Worm (Caenorhabditis elegans) whole organism, young adult: ENCODE measurements around the gene arrd-3.

Source experiments
- B0035.1 ChIP-seq: sonication (generic microtip); optimal IDR thresholded peaks from 2 replicates; lab custom pipeline; 2016; ENCODE audit warnings: missing genetic modification characterization, mild to moderate bottlenecking, missing compliant biosample characterization, missing genotype, missing genetic modification reagents
- B0261.1 ChIP-seq: sonication (generic microtip); optimal IDR thresholded peaks from 2 replicates; lab custom pipeline; 2016; ENCODE audit warnings: mild to moderate bottlenecking, missing genetic modification characterization, moderate library complexity, missing compliant biosample characterization
- F22D6.2 ChIP-seq: sonication (generic microtip); optimal IDR thresholded peaks from 2 replicates; lab custom pipeline; 2016; ENCODE audit warnings: mild to moderate bottlenecking, missing genetic modification characterization, missing compliant biosample characterization
- F33H1.4 ChIP-seq: fragments of 200-800 bp; sonication (Bioruptor generic); IDR thresholded peaks from 2 replicates; pipeline ENCODE4 v1.3.6; 2022; ENCODE audit warnings: missing genetic modification reagents, missing genetic modification characterization, missing compliant biosample characterization
- F37B4.10 ChIP-seq: fragments of 200-800 bp; sonication (Bioruptor generic); IDR thresholded peaks from 2 replicates; pipeline ENCODE4 v1.3.6; 2022; ENCODE audit warnings: missing genetic modification characterization, missing compliant biosample characterization
- K11D2.4 ChIP-seq: fragments of 200-800 bp; sonication (Bioruptor generic); IDR thresholded peaks from 2 replicates; pipeline ENCODE4 v1.3.6; 2022; ENCODE audit warnings: missing genetic modification reagents, missing genetic modification characterization, missing compliant biosample characterization
- Y79H2A.3 ChIP-seq: fragments of 200-800 bp; sonication (Bioruptor generic); conservative IDR thresholded peaks from 2 replicates; pipeline ENCODE4 v1.3.6; 2022; ENCODE audit warnings: missing genetic modification reagents, missing genetic modification characterization, missing compliant biosample characterization
- Y95B8A.8 ChIP-seq: fragments of 200-800 bp; sonication (Bioruptor generic); IDR thresholded peaks from 2 replicates; pipeline ENCODE4 v1.3.6; 2022; ENCODE audit warnings: missing genetic modification reagents, missing genetic modification characterization, missing compliant biosample characterization
- ZK185.1 ChIP-seq: sonication (generic microtip); optimal IDR thresholded peaks from 2 replicates; lab custom pipeline; 2016; ENCODE audit warnings: mild to moderate bottlenecking, missing genetic modification characterization, missing compliant biosample characterization; ENCODE audit not compliant: poor library complexity, severe bottlenecking
- athp-1 ChIP-seq: sonication (generic microtip); optimal IDR thresholded peaks from 2 replicates; lab custom pipeline; 2017; ENCODE audit warnings: mild to moderate bottlenecking, missing genetic modification characterization, missing compliant biosample characterization
- attf-5 ChIP-seq: fragments of 200-800 bp; sonication (Bioruptor generic); optimal IDR thresholded peaks from 2 replicates; lab custom pipeline; 2018; ENCODE audit warnings: mild to moderate bottlenecking, missing genetic modification characterization, missing compliant biosample characterization
- bed-1 ChIP-seq: fragments of 200-800 bp; sonication (Bioruptor generic); IDR thresholded peaks from 2 replicates; pipeline ENCODE4 v1.3.6; 2022; ENCODE audit warnings: missing genetic modification reagents, missing genetic modification characterization, missing compliant biosample characterization
- ceh-100 ChIP-seq: fragments of 200-800 bp; sonication (Bioruptor generic); IDR thresholded peaks from 2 replicates; pipeline ENCODE4 v1.3.6; 2022; ENCODE audit warnings: missing genetic modification reagents, missing genetic modification characterization, missing compliant biosample characterization
- ceh-79 ChIP-seq: sonication (generic microtip); optimal IDR thresholded peaks from 2 replicates; lab custom pipeline; 2017; ENCODE audit warnings: mild to moderate bottlenecking, missing genetic modification characterization, missing compliant biosample characterization
- ceh-91 ChIP-seq: fragments of 200-800 bp; sonication (Bioruptor generic); IDR thresholded peaks from 2 replicates; pipeline ENCODE4 v1.3.6; 2022; ENCODE audit warnings: missing genetic modification reagents, missing genetic modification characterization, missing compliant biosample characterization
- dox-1 ChIP-seq: fragments of 200-800 bp; sonication (Bioruptor generic); IDR thresholded peaks from 2 replicates; pipeline ENCODE4 v1.3.6; 2022; ENCODE audit warnings: missing genetic modification reagents, missing genetic modification characterization, missing compliant biosample characterization
- dpff-1 ChIP-seq: sonication (generic microtip); optimal IDR thresholded peaks from 2 replicates; lab custom pipeline; 2017; ENCODE audit warnings: mild to moderate bottlenecking, missing genetic modification characterization, missing compliant biosample characterization
- dpl-1 ChIP-seq: fragments of 150-350 bp; optimal IDR thresholded peaks from 2 replicates; lab custom pipeline; 2014; ENCODE audit warnings: missing biosample characterization, missing genetic modification reagents, missing genetic modification characterization
- ets-4 ChIP-seq: fragments of 200-800 bp; sonication (Bioruptor generic); optimal IDR thresholded peaks from 2 replicates; lab custom pipeline; 2018; ENCODE audit warnings: mild to moderate bottlenecking, missing genetic modification characterization, missing compliant biosample characterization
- fkh-3 ChIP-seq: sonication (generic microtip); optimal IDR thresholded peaks from 2 replicates; lab custom pipeline; 2016; ENCODE audit warnings: mild to moderate bottlenecking, missing genetic modification characterization, missing compliant biosample characterization
- lag-1 ChIP-seq: fragments of 200-800 bp; sonication (Bioruptor generic); IDR thresholded peaks from 2 replicates; pipeline ENCODE4 v1.3.6; 2022; ENCODE audit warnings: missing genetic modification reagents, missing genetic modification characterization, missing compliant biosample characterization
- lin-35 ChIP-seq, 3 experiments: fragments of 150-350 bp in 2 of 3; sonication (generic microtip) in 1 of 3; optimal IDR thresholded peaks; 2 replicates each; lab custom pipeline; 2014 to 2018; ENCODE audit warnings: missing biosample characterization in 3 of 3, missing genetic modification characterization in 3 of 3, missing genetic modification reagents in 3 of 3
- lsl-1 ChIP-seq: fragments of 200-800 bp; sonication (Bioruptor generic); optimal IDR thresholded peaks from 2 replicates; lab custom pipeline; 2018; ENCODE audit warnings: mild to moderate bottlenecking, missing genetic modification characterization, moderate library complexity, missing compliant biosample characterization
- lsy-27 ChIP-seq: sonication (generic microtip); optimal IDR thresholded peaks from 2 replicates; lab custom pipeline; 2017; ENCODE audit warnings: missing genetic modification characterization, mild to moderate bottlenecking, missing compliant biosample characterization, antibody characterized with exemption, missing genotype, borderline replicate concordance; ENCODE audit not compliant: insufficient read depth
- mes-4 ChIP-seq: sonication (generic microtip); optimal IDR thresholded peaks from 2 replicates; lab custom pipeline; 2016; ENCODE audit warnings: missing genotype, missing genetic modification characterization, missing compliant biosample characterization
- nfyb-1 ChIP-seq: fragments of 200-800 bp; sonication (Bioruptor generic); IDR thresholded peaks from 2 replicates; pipeline ENCODE4 v1.3.6; 2022; ENCODE audit warnings: missing genetic modification reagents, missing genetic modification characterization, missing compliant biosample characterization
- nhr-80 ChIP-seq: sonication (generic microtip); optimal IDR thresholded peaks from 2 replicates; lab custom pipeline; 2016; ENCODE audit warnings: missing genetic modification characterization, missing compliant biosample characterization
- pha-4 ChIP-seq: fragments of 150-350 bp; sonication (generic microtip); optimal IDR thresholded peaks from 2 replicates; lab custom pipeline; 2014; ENCODE audit warnings: missing biosample characterization, missing genetic modification reagents, missing genetic modification characterization
- snpc-1.3 ChIP-seq: sonication (generic microtip); optimal IDR thresholded peaks from 2 replicates; lab custom pipeline; 2017; ENCODE audit warnings: missing genetic modification characterization, mild to moderate bottlenecking, missing compliant biosample characterization, antibody characterized with exemption, moderate library complexity, missing genotype, missing genetic modification reagents; ENCODE audit not compliant: insufficient read depth
- snpc-3.4 ChIP-seq: sonication (generic microtip); optimal IDR thresholded peaks from 2 replicates; lab custom pipeline; 2017; ENCODE audit warnings: missing genetic modification characterization, mild to moderate bottlenecking, missing compliant biosample characterization, antibody characterized with exemption, moderate library complexity, missing genotype, missing genetic modification reagents
- tbp1 ChIP-seq: fragments of 200-800 bp; sonication (Bioruptor generic); optimal IDR thresholded peaks from 2 replicates; lab custom pipeline; 2018; ENCODE audit warnings: mild to moderate bottlenecking, missing genetic modification characterization, missing compliant biosample characterization
- xnd-1 ChIP-seq: sonication (generic microtip); optimal IDR thresholded peaks from 2 replicates; lab custom pipeline; 2016; ENCODE audit warnings: missing genotype, missing genetic modification reagents, missing genetic modification characterization, missing compliant biosample characterization
- zfh-2 ChIP-seq: fragments of 200-800 bp; sonication (Bioruptor generic); conservative IDR thresholded peaks from 2 replicates; pipeline ENCODE4 v1.3.6; 2022; ENCODE audit warnings: missing genetic modification reagents, missing genetic modification characterization, missing compliant biosample characterization
- zim-3 ChIP-seq: sonication (generic microtip); optimal IDR thresholded peaks from 2 replicates; lab custom pipeline; 2017; ENCODE audit warnings: mild to moderate bottlenecking, missing genetic modification characterization, moderate library complexity, missing compliant biosample characterization
- ztf-22 ChIP-seq: fragments of 200-800 bp; sonication (Bioruptor generic); optimal IDR thresholded peaks from 2 replicates; lab custom pipeline; 2018; ENCODE audit warnings: mild to moderate bottlenecking, missing genetic modification characterization, moderate library complexity, missing compliant biosample characterization
- ztf-6 ChIP-seq: fragments of 200-800 bp; sonication (Bioruptor generic); IDR thresholded peaks from 2 replicates; pipeline ENCODE4 v1.3.6; 2022; ENCODE audit warnings: missing genetic modification reagents, missing genetic modification characterization, missing compliant biosample characterization

arrd-3 gene

ce11 chrII:9416381-9417276, 4.3 kb downstream of the arrd-3 start, which contains the start of the genes gss-1 and chch-3 (continued):
- TF ChIP-seq ztf-22 (GFP tag; lab: Kevin White, UChicago) (no peak), ceh-79 (tag; lab: Kevin White, UChicago) (no peak), attf-5 (GFP tag; lab: Kevin White, UChicago) (peak; percentile 32), ets-4 (GFP tag; lab: Kevin White, UChicago) (no peak), tbp1 (GFP tag; lab: Kevin White, UChicago) (peak; percentile 30), F37B4.10 (GFP tag; lab: Robert Waterston, UW) (no peak), xnd-1 (tag; lab: Kevin White, UChicago) (no peak), pha-4 (no peak), F33H1.4 (GFP tag; lab: Robert Waterston, UW) (peak; percentile 52), dpl-1 (GFP tag; lab: Kevin White, UChicago) (no peak), B0261.1 (no peak), mes-4 (no peak), snpc-1.3 (tag; lab: Kevin White, UChicago) (no peak), lsl-1 (GFP tag; lab: Kevin White, UChicago) (peak; percentile 22), zim-3 (tag; lab: Kevin White, UChicago) (no peak), dox-1 (GFP tag; lab: Robert Waterston, UW) (peak; percentile 53), ceh-91 (GFP tag; lab: Robert Waterston, UW) (no peak), ztf-6 (no peak), Y79H2A.3 (GFP tag; lab: Robert Waterston, UW) (no peak), fkh-3 (tag; lab: Kevin White, UChicago) (no peak), lag-1 (GFP tag; lab: Robert Waterston, UW) (no peak), snpc-3.4 (tag; lab: Kevin White, UChicago) (no peak), B0035.1 (tag; lab: Kevin White, UChicago) (no peak), ceh-100 (GFP tag; lab: Robert Waterston, UW) (no peak), nfyb-1 (no peak), K11D2.4 (GFP tag; lab: Robert Waterston, UW) (peak; percentile 23; the same call in 1 of the 2 replicates), dpff-1 (tag; lab: Kevin White, UChicago) (no peak), bed-1 (GFP tag; lab: Robert Waterston, UW) (no peak), F22D6.2 (no peak), lin-35 (GFP tag; optimal IDR thresholded peaks at IDR 0.05; lab: Kevin White, UChicago) (peak in 1 of 3 experiments; percentile 36), ZK185.1 (tag; lab: Kevin White, UChicago) (peak; percentile 25), lsy-27 (no peak), zfh-2 (GFP tag; lab: Robert Waterston, UW) (no peak)

DNA sequence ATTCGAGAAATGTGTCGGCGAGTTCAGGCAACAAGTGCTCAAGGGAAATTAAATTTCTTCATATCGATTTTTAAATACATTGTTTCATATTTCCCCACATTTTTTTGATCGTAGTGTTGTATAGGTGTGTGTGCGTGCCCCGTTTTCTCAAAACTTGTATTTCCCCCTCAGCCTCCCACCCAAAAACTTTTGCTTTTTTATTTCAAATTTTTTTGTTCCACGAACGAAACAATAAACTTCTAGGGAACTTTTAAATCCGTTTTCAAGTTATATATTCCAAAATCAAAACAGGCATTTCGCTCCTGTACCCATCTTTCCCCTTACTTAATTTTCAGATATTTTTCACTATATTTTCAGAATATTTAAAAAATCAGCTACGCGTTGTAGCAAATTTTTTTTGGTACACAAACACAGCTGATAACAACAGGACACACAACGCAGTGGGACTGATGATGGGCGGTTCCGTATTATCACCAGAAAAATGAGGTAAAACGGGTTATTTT, 5.8 kb downstream of the arrd-3 start, which contains the start of the genes M176.4 and M176.16:
TSS of gene M176.4 (plus strand) at position 301 of the 503 bp plus-strand sequence.
TSS of gene M176.16 (plus strand) at position 453 of the 503 bp plus-strand sequence.
- TF ChIP-seq nhr-80 (tag; lab: Kevin White, UChicago) (peak; percentile 53), Y95B8A.8 (GFP tag; lab: Robert Waterston, UW) (no peak), athp-1 (tag; lab: Kevin White, UChicago) (no peak)
